Worm (Caenorhabditis elegans): Measurements from ENCODE around the gene T05A7.12.

DNA sequence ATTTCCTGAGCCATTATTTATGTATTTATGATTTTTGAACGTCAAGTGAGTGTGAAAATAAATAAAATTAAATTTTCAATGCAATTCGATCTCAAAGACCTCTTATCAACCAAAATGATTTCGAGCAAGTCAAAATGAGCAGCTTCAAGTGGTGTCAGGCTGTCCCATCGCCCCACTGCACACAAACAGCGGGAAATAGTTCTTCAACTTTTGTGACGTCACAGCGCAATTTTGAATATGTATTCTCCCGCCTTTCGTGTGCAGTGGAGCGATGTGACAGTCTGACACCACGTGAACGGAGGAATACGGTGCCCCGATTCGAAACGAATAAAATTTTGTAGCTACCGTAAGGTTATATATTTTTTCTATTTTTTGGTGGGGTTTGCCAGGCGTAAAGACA lies 10.6 kb upstream of the T05A7.12 start:
- TF ChIP-seq nhr-237 (tag; optimal IDR thresholded peaks at IDR 0.05) (no peak), tbx-2 (tag; optimal IDR thresholded peaks at IDR 0.05) (no peak), lir-3 (tag; optimal IDR thresholded peaks at IDR 0.05; ENCODE audit: poor library complexity) (no peak), unc-98 (GFP tag; IDR thresholded peaks at IDR 0.05) (no peak)
